Fruit fly (Drosophila melanogaster) whole organism, embryonic: ENCODE measurements around the gene JMJD4.

Experiments used
- Ada2b ChIP-seq: fragments of 200-800 bp; sonication (Bioruptor generic); IDR thresholded peaks from 2 replicates; pipeline ENCODE4 v1.3.6; 2022; ENCODE audit warnings: missing biosample characterization, missing genetic modification characterization
- Awh ChIP-seq: fragments of 200-800 bp; sonication (Bioruptor generic); IDR thresholded peaks from 2 replicates; pipeline ENCODE4, ENCODE4 v1.3.6; 2022; ENCODE audit warnings: missing biosample characterization, missing genetic modification characterization
- Bteb2 ChIP-seq: fragments of 200-800 bp; sonication (Bioruptor generic); optimal IDR thresholded peaks from 2 replicates; lab custom pipeline; 2016; ENCODE audit warnings: missing biosample characterization, missing genetic modification characterization
- CG10267 ChIP-seq: fragments of 200-800 bp; sonication (Bioruptor generic); optimal IDR thresholded peaks from 2 replicates; lab custom pipeline; 2018; ENCODE audit warnings: missing biosample characterization, mild to moderate bottlenecking, missing genetic modification characterization, moderate library complexity
- CG10654 ChIP-seq: fragments of 200-800 bp; sonication (Bioruptor generic); optimal IDR thresholded peaks from 2 replicates; lab custom pipeline; 2016; ENCODE audit warnings: missing biosample characterization, missing genetic modification characterization
- CG10979 ChIP-seq: fragments of 200-800 bp; sonication (Bioruptor generic); optimal IDR thresholded peaks from 2 replicates; lab custom pipeline; 2018; ENCODE audit warnings: missing biosample characterization, mild to moderate bottlenecking, missing genetic modification characterization, moderate library complexity
- CG11696 ChIP-seq: fragments of 200-800 bp; sonication (Bioruptor generic); IDR thresholded peaks from 2 replicates; pipeline ENCODE4 v1.3.6; 2022; ENCODE audit warnings: missing biosample characterization, missing genetic modification characterization
- CG1233 ChIP-seq: fragments of 200-800 bp; sonication (Bioruptor generic); optimal IDR thresholded peaks from 4 replicates; lab custom pipeline; 2018; ENCODE audit warnings: missing biosample characterization, mild to moderate bottlenecking, missing genetic modification characterization
- CG15601 ChIP-seq: fragments of 200-800 bp; sonication (Bioruptor generic); optimal IDR thresholded peaks from 3 replicates; lab custom pipeline; 2019; ENCODE audit warnings: missing biosample characterization, mild to moderate bottlenecking, missing genetic modification characterization, moderate library complexity
- CG1603 ChIP-seq: fragments of 200-800 bp; sonication (Bioruptor generic); optimal IDR thresholded peaks from 2 replicates; lab custom pipeline; 2019; ENCODE audit warnings: missing biosample characterization, mild to moderate bottlenecking, missing genetic modification characterization, moderate library complexity
- CG16779 ChIP-seq: fragments of 200-800 bp; sonication (Bioruptor generic); IDR thresholded peaks from 2 replicates; pipeline ENCODE4 v1.3.6; 2022; ENCODE audit warnings: missing biosample characterization, missing genetic modification characterization
- CG1832 ChIP-seq: fragments of 200-800 bp; sonication (Bioruptor generic); optimal IDR thresholded peaks from 2 replicates; lab custom pipeline; 2017; ENCODE audit warnings: missing biosample characterization, mild to moderate bottlenecking, missing genetic modification characterization, inconsistent platforms
- CG2116 ChIP-seq: fragments of 200-800 bp; sonication (Bioruptor generic); optimal IDR thresholded peaks from 3 replicates; lab custom pipeline; 2018; ENCODE audit warnings: missing biosample characterization, mild to moderate bottlenecking, missing genetic modification characterization
- CG30020 ChIP-seq: fragments of 200-800 bp; optimal IDR thresholded peaks from 2 replicates; lab custom pipeline; 2019; ENCODE audit warnings: missing biosample characterization, mild to moderate bottlenecking, missing genetic modification characterization, moderate library complexity
- CG31441 ChIP-seq: fragments of 200-800 bp; sonication (Bioruptor generic); IDR thresholded peaks from 2 replicates; pipeline ENCODE4 v1.3.6; 2022; ENCODE audit warnings: missing biosample characterization, missing genetic modification characterization
- CG34224 ChIP-seq: fragments of 200-800 bp; sonication (Bioruptor generic); IDR thresholded peaks from 3 replicates; pipeline ENCODE4 v1.3.6; 2022; ENCODE audit warnings: missing biosample characterization, missing genetic modification characterization; ENCODE audit not compliant: partially characterized antibody
- CG34422 ChIP-seq: fragments of 200-800 bp; sonication (Bioruptor generic); IDR thresholded peaks from 3 replicates; pipeline ENCODE4 v1.3.6; 2022; ENCODE audit warnings: missing biosample characterization, missing genetic modification characterization
- CG3995 ChIP-seq: fragments of 200-800 bp; sonication (Bioruptor generic); optimal IDR thresholded peaks from 3 replicates; lab custom pipeline; 2016; ENCODE audit warnings: missing biosample characterization, missing genetic modification characterization
- CG5245 ChIP-seq: fragments of 200-800 bp; sonication (Bioruptor generic); optimal IDR thresholded peaks from 3 replicates; lab custom pipeline; 2016; ENCODE audit warnings: missing biosample characterization, missing genetic modification characterization
- CG7357 ChIP-seq: fragments of 200-800 bp; sonication (Bioruptor generic); IDR thresholded peaks from 3 replicates; pipeline ENCODE4 v1.3.6; 2022; ENCODE audit warnings: missing biosample characterization, missing genetic modification characterization
- CG7745 ChIP-seq: fragments of 200-800 bp; sonication (Bioruptor generic); optimal IDR thresholded peaks from 2 replicates; lab custom pipeline; 2018; ENCODE audit warnings: missing biosample characterization, mild to moderate bottlenecking, missing genetic modification characterization, moderate library complexity
- CG7839 ChIP-seq: fragments of 200-800 bp; sonication (Bioruptor generic); optimal IDR thresholded peaks from 3 replicates; lab custom pipeline; 2018; ENCODE audit warnings: missing biosample characterization, mild to moderate bottlenecking, missing genetic modification characterization, moderate library complexity
- Gug ChIP-seq: fragments of 200-800 bp; sonication (Bioruptor generic); IDR thresholded peaks from 4 replicates; pipeline ENCODE4 v1.3.6; 2022; ENCODE audit warnings: missing biosample characterization, missing genetic modification characterization
- HLH4C ChIP-seq: fragments of 200-800 bp; sonication (Bioruptor generic); IDR thresholded peaks from 3 replicates; pipeline ENCODE4 v1.3.6; 2022; ENCODE audit warnings: missing biosample characterization, missing genetic modification characterization; ENCODE audit not compliant: partially characterized antibody
- Lhr ChIP-seq: fragments of 200-800 bp; sonication (Bioruptor generic); optimal IDR thresholded peaks from 3 replicates; lab custom pipeline; 2017; ENCODE audit warnings: mild to moderate bottlenecking, missing biosample characterization, missing genetic modification reagents, missing genetic modification characterization
- Lpt ChIP-seq: fragments of >200 bp; optimal IDR thresholded peaks from 2 replicates; lab custom pipeline; 2018; ENCODE audit warnings: missing biosample characterization, missing genetic modification characterization
- MBD-R2 ChIP-seq: fragments of 200-800 bp; sonication (Bioruptor generic); IDR thresholded peaks from 2 replicates; pipeline ENCODE4 v1.3.6; 2022; ENCODE audit warnings: missing biosample characterization, missing genetic modification characterization
- MESR4 ChIP-seq: fragments of 200-800 bp; sonication (Bioruptor generic); optimal IDR thresholded peaks from 2 replicates; lab custom pipeline; 2018; ENCODE audit warnings: missing biosample characterization, mild to moderate bottlenecking, missing genetic modification characterization, moderate library complexity
- Mes4 ChIP-seq: fragments of 200-800 bp; sonication (Bioruptor generic); optimal IDR thresholded peaks from 2 replicates; lab custom pipeline; 2016; ENCODE audit warnings: missing biosample characterization, missing genetic modification characterization
- Scr ChIP-seq: fragments of 200-800 bp; sonication (Bioruptor generic); IDR thresholded peaks from 2 replicates; pipeline ENCODE4 v1.3.6; 2022; ENCODE audit warnings: missing biosample characterization, missing genetic modification characterization; ENCODE audit not compliant: partially characterized antibody
- Trl ChIP-seq, 3 experiments: fragments of >200 bp in 2 of 3; fragments of 200-800 bp in 1 of 3; sonication (Bioruptor generic) in 1 of 3; optimal IDR thresholded peaks; 2 replicates in 1 of 3; 3 replicates in 2 of 3; lab custom pipeline; 2016 to 2017; ENCODE audit warnings: missing biosample characterization in 1 of 3, missing genetic modification characterization in 1 of 3
- Xbp1 ChIP-seq: fragments of 200-800 bp; sonication (Bioruptor generic); optimal IDR thresholded peaks from 3 replicates; lab custom pipeline; 2016; ENCODE audit warnings: missing biosample characterization, mild to moderate bottlenecking, missing genetic modification characterization
- amos ChIP-seq: fragments of 200-800 bp; sonication (Bioruptor generic); IDR thresholded peaks from 2 replicates; pipeline ENCODE4 v1.3.6; 2022; ENCODE audit warnings: missing biosample characterization, missing genetic modification characterization; ENCODE audit not compliant: partially characterized antibody
- aop ChIP-seq: fragments of 200-800 bp; sonication (Bioruptor generic); IDR thresholded peaks from 2 replicates; pipeline ENCODE4 v1.3.6; 2022; ENCODE audit warnings: missing biosample characterization, missing genetic modification characterization
- cad ChIP-seq: fragments of >200 bp; optimal IDR thresholded peaks from 2 replicates; lab custom pipeline; 2017; ENCODE audit warnings: missing biosample characterization, missing genetic modification characterization
- chn ChIP-seq: fragments of 200-800 bp; sonication (Bioruptor generic); optimal IDR thresholded peaks from 2 replicates; lab custom pipeline; 2016; ENCODE audit warnings: missing biosample characterization, missing genetic modification characterization
- danr ChIP-seq: fragments of 200-800 bp; sonication (Bioruptor generic); IDR thresholded peaks from 2 replicates; pipeline ENCODE4 v1.3.6; 2022; ENCODE audit warnings: missing biosample characterization, missing genetic modification characterization
- en ChIP-seq: fragments of 200-800 bp; sonication (Bioruptor generic); optimal IDR thresholded peaks from 2 replicates; lab custom pipeline; 2016; ENCODE audit warnings: missing biosample characterization, missing genetic modification characterization
- gsb-n ChIP-seq: fragments of 200-800 bp; sonication (Bioruptor generic); optimal IDR thresholded peaks from 3 replicates; lab custom pipeline; 2018; ENCODE audit warnings: missing biosample characterization, mild to moderate bottlenecking, missing genetic modification characterization
- hth ChIP-seq: fragments of >200 bp; optimal IDR thresholded peaks from 2 replicates; lab custom pipeline; 2017; ENCODE audit warnings: inconsistent platforms
- kah ChIP-seq: fragments of 200-800 bp; sonication (Bioruptor generic); optimal IDR thresholded peaks from 2 replicates; lab custom pipeline; 2018; ENCODE audit warnings: missing biosample characterization, mild to moderate bottlenecking, missing genetic modification characterization
- ken ChIP-seq: fragments of 200-800 bp; sonication (Bioruptor generic); IDR thresholded peaks from 3 replicates; pipeline ENCODE4 v1.3.6; 2022; ENCODE audit warnings: missing biosample characterization, missing genetic modification characterization
- maf-S ChIP-seq: fragments of 200-800 bp; sonication (Bioruptor generic); optimal IDR thresholded peaks from 2 replicates; lab custom pipeline; 2016; ENCODE audit warnings: missing biosample characterization, missing genetic modification characterization
- nerfin-1 ChIP-seq: fragments of 200-800 bp; sonication (Bioruptor generic); optimal IDR thresholded peaks from 3 replicates; lab custom pipeline; 2019; ENCODE audit warnings: missing biosample characterization, mild to moderate bottlenecking, missing genetic modification characterization, moderate library complexity
- p53 ChIP-seq: fragments of 200-800 bp; sonication (Bioruptor generic); optimal IDR thresholded peaks from 2 replicates; lab custom pipeline; 2016; ENCODE audit warnings: missing biosample characterization, missing genetic modification characterization
- repo ChIP-seq: fragments of 200-800 bp; sonication (Bioruptor generic); optimal IDR thresholded peaks from 2 replicates; lab custom pipeline; 2016; ENCODE audit warnings: missing biosample characterization, missing genetic modification characterization
- slbo ChIP-seq: fragments of 200-800 bp; sonication (Bioruptor generic); IDR thresholded peaks from 2 replicates; pipeline ENCODE4 v1.3.6; 2022; ENCODE audit warnings: missing biosample characterization, missing genetic modification characterization
- sob ChIP-seq: fragments of 200-800 bp; sonication (Bioruptor generic); IDR thresholded peaks from 2 replicates; pipeline ENCODE4 v1.3.6; 2022; ENCODE audit warnings: missing biosample characterization, missing genetic modification characterization
- stc ChIP-seq: fragments of 200-800 bp; sonication (Bioruptor generic); IDR thresholded peaks from 2 replicates; pipeline ENCODE4 v1.3.6; 2022; ENCODE audit warnings: missing biosample characterization, missing genetic modification characterization
- sug ChIP-seq: fragments of 200-800 bp; optimal IDR thresholded peaks from 2 replicates; lab custom pipeline; 2019; ENCODE audit warnings: missing biosample characterization, mild to moderate bottlenecking, missing genetic modification characterization, moderate library complexity
- ttk ChIP-seq: fragments of 200-800 bp; sonication (Bioruptor generic); IDR thresholded peaks from 2 replicates; pipeline ENCODE4 v2.1.2; 2022; ENCODE audit warnings: missing biosample characterization, missing genetic modification characterization

JMJD4 gene

DNA sequence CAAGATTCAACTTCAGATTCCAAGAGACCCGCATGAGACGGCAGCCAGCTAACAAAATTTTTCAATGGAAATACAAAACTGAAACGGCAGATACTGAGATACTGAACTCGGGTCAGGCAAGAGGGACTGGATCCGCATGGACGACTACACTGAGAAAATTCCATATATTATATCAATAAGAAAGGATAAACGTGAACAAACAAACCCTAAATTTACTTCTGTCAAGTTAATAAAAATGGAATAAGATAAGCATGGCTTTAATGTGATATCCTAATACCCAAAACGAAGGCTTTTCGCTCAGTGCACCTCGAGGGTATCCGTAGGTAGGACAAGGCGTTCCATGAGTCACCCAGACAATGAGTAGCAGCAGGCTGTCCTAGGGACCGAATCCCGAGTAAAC lies 13.8 kb downstream of the JMJD4 start (continued):
- peak; percentile 89 for TF ChIP-seq CG1603 (tag; lab: Kevin White, UChicago)
- TF ChIP-seq repo: peak; percentile 83
- peak; percentile 77 for TF ChIP-seq Gug (GFP tag; lab: Robert Waterston, UW)
- TF ChIP-seq CG34224 (GFP tag; lab: Robert Waterston, UW): no peak
- peak; percentile 60 for TF ChIP-seq MBD-R2 (GFP tag; lab: Robert Waterston, UW)
- TF ChIP-seq CG3995: no peak
- TF ChIP-seq CG10979 (tag; lab: Kevin White, UChicago): peak; percentile 93
- peak; percentile 65 for TF ChIP-seq Bteb2 (GFP tag; lab: Kevin White, UChicago)
- TF ChIP-seq CG15601: peak; percentile 67
- TF ChIP-seq Trl (optimal IDR thresholded peaks at IDR 0.05; lab: Kevin White, UChicago): no peak
- peak; percentile 88 for TF ChIP-seq Trl (GFP tag; optimal IDR thresholded peaks at IDR 0.05; lab: Kevin White, UChicago)
- peak; percentile 43 for TF ChIP-seq kah (GFP tag; lab: Kevin White, UChicago)
- TF ChIP-seq CG10267 (tag; lab: Kevin White, UChicago): peak; percentile 89
- TF ChIP-seq CG31441 (GFP tag; lab: Robert Waterston, UW): peak; percentile 86
- TF ChIP-seq HLH4C (GFP tag; lab: Robert Waterston, UW): no peak
- TF ChIP-seq CG7745 (tag; lab: Kevin White, UChicago): peak; percentile 66
- peak; percentile 75 for TF ChIP-seq CG7357 (GFP tag; lab: Robert Waterston, UW)
- TF ChIP-seq ken (GFP tag; lab: Robert Waterston, UW): peak; percentile 84
- TF ChIP-seq CG30020 (tag; lab: Kevin White, UChicago): peak; percentile 58
- TF ChIP-seq MESR4 (GFP tag; lab: Kevin White, UChicago): peak; percentile 16
- peak; percentile 81 for TF ChIP-seq CG1233 (GFP tag; lab: Kevin White, UChicago)
- no peak for TF ChIP-seq cad (GFP tag; lab: Kevin White, UChicago)
- peak; percentile 86 for TF ChIP-seq gsb-n (tag; lab: Kevin White, UChicago)
- peak; percentile 89 for TF ChIP-seq CG7839 (tag; lab: Kevin White, UChicago)
- no peak for TF ChIP-seq p53 (GFP tag; lab: Kevin White, UChicago)
- no peak for TF ChIP-seq Scr (GFP tag; lab: Robert Waterston, UW)
- peak; percentile 81 for TF ChIP-seq maf-S (GFP tag; lab: Kevin White, UChicago)
- peak; percentile 60 for TF ChIP-seq CG2116
- TF ChIP-seq chn (GFP tag; lab: Kevin White, UChicago): peak; percentile 83
- TF ChIP-seq Awh (GFP tag; lab: Robert Waterston, UW): peak; percentile 73
- peak; percentile 78 for TF ChIP-seq Ada2b (GFP tag; lab: Robert Waterston, UW)
- peak; percentile 89 for TF ChIP-seq CG5245 (GFP tag; lab: Kevin White, UChicago)
- TF ChIP-seq stc: peak; percentile 45; the same call in 1 of the 2 replicates
- TF ChIP-seq Xbp1 (GFP tag; lab: Kevin White, UChicago): peak; percentile 87
- TF ChIP-seq CG11696 (GFP tag; lab: Robert Waterston, UW): peak; percentile 34; the same call in 1 of the 2 replicates
- peak; percentile 52; the same call in 1 of the 2 replicates for TF ChIP-seq aop (GFP tag; lab: Robert Waterston, UW)
- TF ChIP-seq danr (GFP tag; lab: Robert Waterston, UW): peak; percentile 51; the same call in 1 of the 2 replicates
- peak; percentile 78 for TF ChIP-seq en (GFP tag; lab: Kevin White, UChicago)
- TF ChIP-seq Lpt (GFP tag; lab: Kevin White, UChicago): no peak
- peak; percentile 62 for TF ChIP-seq ttk (GFP tag; lab: Robert Waterston, UW)
- TF ChIP-seq slbo (GFP tag; lab: Robert Waterston, UW): peak; percentile 82
- peak; percentile 79; the same call in 2 of the 3 replicates for TF ChIP-seq CG34422 (GFP tag; lab: Robert Waterston, UW)
- TF ChIP-seq CG16779: no peak
- TF ChIP-seq Lhr (GFP tag; lab: Kevin White, UChicago): peak; percentile 56
- no peak for TF ChIP-seq amos (GFP tag; lab: Robert Waterston, UW)
- peak; percentile 86 for TF ChIP-seq CG10654 (GFP tag; lab: Kevin White, UChicago)
- TF ChIP-seq sug (tag; lab: Kevin White, UChicago): no peak
- TF ChIP-seq Mes4 (GFP tag; lab: Kevin White, UChicago): peak; percentile 76
- no peak for TF ChIP-seq hth (lab: Kevin White, UChicago)
- peak; percentile 71 for TF ChIP-seq nerfin-1 (tag; lab: Kevin White, UChicago)
- TF ChIP-seq CG1832 (GFP tag; lab: Kevin White, UChicago): no peak
- peak; percentile 77 for TF ChIP-seq sob (GFP tag; lab: Robert Waterston, UW)
